Fruit fly (Drosophila melanogaster) whole organism, adult: ENCODE data around the gene Sp212.

Experiments
- CG11617 ChIP-seq: fragments of 200-800 bp; sonication (Bioruptor generic); optimal IDR thresholded peaks from 2 replicates; lab custom pipeline; 2017; ENCODE audit warnings: mild to moderate bottlenecking, missing biosample characterization, missing genetic modification reagents, missing genetic modification characterization
- CG14711 ChIP-seq: fragments of 200-800 bp; sonication (Bioruptor generic); optimal IDR thresholded peaks from 2 replicates; lab custom pipeline; 2018; ENCODE audit warnings: missing biosample characterization, mild to moderate bottlenecking, missing genetic modification characterization, moderate library complexity
- CG7045 ChIP-seq: fragments of 200-800 bp; sonication (Bioruptor generic); optimal IDR thresholded peaks from 2 replicates; lab custom pipeline; 2017; ENCODE audit warnings: missing biosample characterization, mild to moderate bottlenecking, missing genetic modification characterization
- Hr96 ChIP-seq: fragments of 200-800 bp; sonication (Bioruptor generic); optimal IDR thresholded peaks from 2 replicates; lab custom pipeline; 2016; ENCODE audit warnings: missing biosample characterization, missing genetic modification characterization
- Mnt ChIP-seq: fragments of 200-800 bp; sonication (Bioruptor generic); optimal IDR thresholded peaks from 2 replicates; lab custom pipeline; 2016; ENCODE audit warnings: missing biosample characterization, mild to moderate bottlenecking, missing genetic modification characterization
- kay ChIP-seq: fragments of 200-800 bp; sonication (Bioruptor generic); peaks from one replicate; lab custom pipeline; 2016; ENCODE audit warnings: missing biosample characterization, missing genetic modification characterization, borderline replicate concordance
- ovo ChIP-seq: fragments of 200-800 bp; sonication (Bioruptor generic); optimal IDR thresholded peaks from 2 replicates; lab custom pipeline; 2016; ENCODE audit warnings: missing biosample characterization, missing genetic modification characterization
- pad ChIP-seq: fragments of 200-800 bp; sonication (Bioruptor generic); optimal IDR thresholded peaks from 3 replicates; lab custom pipeline; 2017; ENCODE audit warnings: missing biosample characterization, missing genetic modification characterization, mild to moderate bottlenecking, moderate library complexity, missing genetic modification reagents
- toe ChIP-seq: fragments of 200-800 bp; sonication (Bioruptor generic); optimal IDR thresholded peaks from 2 replicates; lab custom pipeline; 2016; ENCODE audit warnings: missing biosample characterization, missing genetic modification characterization

DNA sequence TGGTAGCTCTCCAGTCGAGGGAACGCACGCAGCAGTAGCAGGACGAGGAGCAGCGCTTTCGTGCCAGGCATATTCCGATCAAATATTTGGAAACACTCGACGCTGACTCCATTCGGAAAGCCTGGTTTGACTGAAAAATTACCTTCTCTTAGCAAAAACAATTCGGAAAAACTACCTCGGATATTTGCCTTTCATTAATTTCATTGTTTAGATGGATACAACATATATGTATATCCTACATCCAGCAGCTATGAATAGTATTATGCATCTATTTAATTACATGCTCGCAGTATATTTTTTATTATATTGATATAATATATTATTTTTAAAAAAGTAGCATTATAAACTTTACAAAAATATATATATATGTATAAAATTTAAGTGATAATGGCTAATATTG lies 37.2 kb upstream of the Sp212 start, which contains the start of gene CG14840:
- no peak for TF ChIP-seq Mnt
- TF ChIP-seq Hr96 (GFP tag; lab: Kevin White, UChicago), result no peak
- no peak for TF ChIP-seq CG11617 (GFP tag; lab: Kevin White, UChicago)
- TF ChIP-seq kay (GFP tag; lab: Kevin White, UChicago), result no peak
- TF ChIP-seq ovo, result no peak
- TF ChIP-seq CG14711, result no peak
- TF ChIP-seq pad (GFP tag; lab: Kevin White, UChicago), result no peak
- TF ChIP-seq toe, result no peak
- no peak for TF ChIP-seq CG7045 (GFP tag; lab: Kevin White, UChicago)
